Fruit fly (Drosophila melanogaster) whole organism, prepupa: ENCODE data around the gene Abl.

Source experiments
- CG11294 ChIP-seq: fragments of 200-800 bp; sonication (Bioruptor generic); IDR thresholded peaks from 2 replicates; pipeline ENCODE4 v1.3.6; 2022; ENCODE audit warnings: missing biosample characterization, missing genetic modification characterization
- CG11902 ChIP-seq: fragments of 200-800 bp; sonication (Bioruptor generic); optimal IDR thresholded peaks from 3 replicates; lab custom pipeline; 2016; ENCODE audit warnings: missing biosample characterization, missing genetic modification characterization
- CG16779 ChIP-seq: fragments of 200-800 bp; sonication (Bioruptor generic); optimal IDR thresholded peaks from 3 replicates; lab custom pipeline; 2017; ENCODE audit warnings: missing biosample characterization, mild to moderate bottlenecking, missing genetic modification characterization
- CG6163 ChIP-seq: fragments of 200-800 bp; sonication (Bioruptor generic); IDR thresholded peaks from 3 replicates; pipeline ENCODE4 v1.3.6; 2022; ENCODE audit warnings: missing biosample characterization, missing genetic modification characterization
- CG8119 ChIP-seq: fragments of 200-800 bp; sonication (Bioruptor generic); IDR thresholded peaks from 3 replicates; pipeline ENCODE4 v1.3.6; 2022; ENCODE audit warnings: missing biosample characterization, missing genetic modification characterization
- Eip78C ChIP-seq: fragments of 200-800 bp; sonication (Bioruptor generic); peaks from one replicate; lab custom pipeline; 2016; ENCODE audit warnings: missing biosample characterization, missing genetic modification characterization
- Eip93F ChIP-seq: fragments of 200-800 bp; sonication (Bioruptor generic); optimal IDR thresholded peaks from 2 replicates; lab custom pipeline; 2016; ENCODE audit warnings: missing biosample characterization, mild to moderate bottlenecking, missing genetic modification characterization
- Gug ChIP-seq: fragments of 200-800 bp; sonication (Bioruptor generic); IDR thresholded peaks from 2 replicates; pipeline ENCODE4 v1.3.6; 2022; ENCODE audit warnings: missing biosample characterization, missing genetic modification characterization
- Met ChIP-seq: fragments of 200-800 bp; sonication (Bioruptor generic); optimal IDR thresholded peaks from 3 replicates; lab custom pipeline; 2016; ENCODE audit warnings: missing biosample characterization, missing genetic modification characterization
- Smox ChIP-seq: fragments of 200-800 bp; sonication (Bioruptor generic); optimal IDR thresholded peaks from 3 replicates; lab custom pipeline; 2016; ENCODE audit warnings: missing biosample characterization, missing genetic modification characterization

DNA sequence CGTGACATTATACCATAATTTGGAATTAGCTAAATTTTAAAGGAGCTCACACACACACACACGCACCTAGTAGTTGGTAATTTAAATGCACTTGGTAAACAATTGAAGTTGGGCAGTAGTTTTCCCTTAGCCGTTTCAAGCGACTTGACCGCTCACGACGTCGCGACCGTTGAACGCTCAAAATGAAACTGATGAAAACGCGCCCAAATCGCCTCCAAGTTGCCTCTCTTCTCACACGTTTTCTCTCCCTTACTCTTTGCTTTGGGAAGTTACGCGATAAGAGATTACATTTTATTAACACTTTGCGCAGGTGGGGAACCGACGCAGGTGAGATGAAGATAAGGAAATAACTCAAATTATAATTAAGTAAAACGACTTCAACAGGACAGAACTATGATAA is 75.5 kb downstream of the Abl start:
- TF ChIP-seq Eip93F (no peak), CG6163 (no peak), Gug (GFP tag; lab: Robert Waterston, UW) (no peak), CG11902 (GFP tag; lab: Kevin White, UChicago) (no peak), Eip78C (GFP tag; lab: Kevin White, UChicago) (no peak), Met (no peak), Smox (GFP tag; lab: Kevin White, UChicago) (no peak), CG16779 (tag; lab: Kevin White, UChicago) (no peak), CG11294 (no peak), CG8119 (GFP tag; lab: Robert Waterston, UW) (no peak)
